Fruit fly (Drosophila melanogaster): Measurements from ENCODE around the gene EMC5.

The EMC5 gene

dm6 chr2L:18992196-18992595 lies 4.7 kb downstream of the EMC5 start, which contains the start of gene CG46465:
CG46465 (plus strand) TSS chr2L:18992496.
- no peak for TF ChIP-seq EcR (GFP tag; optimal IDR thresholded peaks at IDR 0.05)
- no peak for TF ChIP-seq pan (optimal IDR thresholded peaks at IDR 0.05)
- no peak for TF ChIP-seq Dll (optimal IDR thresholded peaks at IDR 0.05)
- TF ChIP-seq psq (optimal IDR thresholded peaks at IDR 0.05), result no peak
- no peak for TF ChIP-seq usp (GFP tag; optimal IDR thresholded peaks at IDR 0.05)
- TF ChIP-seq CG8478 (optimal IDR thresholded peaks at IDR 0.05), result no peak

DNA sequence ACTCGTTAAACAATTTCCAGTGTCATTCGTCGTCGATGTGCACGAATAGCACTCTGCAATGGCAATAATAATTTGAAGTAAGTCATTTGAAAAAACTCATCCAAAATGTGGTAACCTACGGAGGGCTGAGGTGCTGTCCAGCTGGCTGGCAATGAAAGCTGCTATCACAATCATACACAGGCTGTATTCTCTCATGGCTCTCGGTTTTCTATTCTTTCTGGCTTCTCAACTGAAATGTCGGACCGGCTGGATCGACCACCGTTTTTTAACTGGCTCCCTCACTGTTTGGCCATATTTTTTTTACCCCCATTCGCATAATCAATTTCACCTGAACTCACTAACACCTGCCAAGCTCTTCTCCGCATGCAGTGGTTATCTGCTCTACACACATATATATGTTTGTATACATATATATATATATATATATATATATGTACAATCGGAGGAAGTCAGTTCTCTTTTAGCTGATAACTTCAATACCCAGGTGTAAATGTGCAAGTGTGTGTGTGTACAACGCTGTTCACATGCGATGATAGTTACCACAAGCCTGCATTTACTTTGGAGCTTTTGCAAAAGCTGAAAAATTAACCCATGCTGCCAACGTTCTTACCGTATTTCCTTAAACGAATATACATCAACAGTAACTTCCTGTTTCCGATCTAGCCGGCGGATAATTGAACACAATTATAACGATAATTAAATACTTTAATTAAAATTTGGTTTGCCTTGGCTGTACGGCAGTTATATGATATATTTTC lies 8.3 kb downstream of the EMC5 start, which contains the start of gene CG10650:
Gene CG10650 (minus strand): TSS at position 275 of the 758 bp plus-strand sequence.
- no peak for TF ChIP-seq Dll (optimal IDR thresholded peaks at IDR 0.05)
- no peak for TF ChIP-seq EcR (GFP tag; optimal IDR thresholded peaks at IDR 0.05)
- no peak for TF ChIP-seq pan (optimal IDR thresholded peaks at IDR 0.05)
- TF ChIP-seq psq (optimal IDR thresholded peaks at IDR 0.05), result no peak
- TF ChIP-seq usp (GFP tag; optimal IDR thresholded peaks at IDR 0.05), result no peak
- no peak for TF ChIP-seq CG8478 (optimal IDR thresholded peaks at IDR 0.05)

DNA sequence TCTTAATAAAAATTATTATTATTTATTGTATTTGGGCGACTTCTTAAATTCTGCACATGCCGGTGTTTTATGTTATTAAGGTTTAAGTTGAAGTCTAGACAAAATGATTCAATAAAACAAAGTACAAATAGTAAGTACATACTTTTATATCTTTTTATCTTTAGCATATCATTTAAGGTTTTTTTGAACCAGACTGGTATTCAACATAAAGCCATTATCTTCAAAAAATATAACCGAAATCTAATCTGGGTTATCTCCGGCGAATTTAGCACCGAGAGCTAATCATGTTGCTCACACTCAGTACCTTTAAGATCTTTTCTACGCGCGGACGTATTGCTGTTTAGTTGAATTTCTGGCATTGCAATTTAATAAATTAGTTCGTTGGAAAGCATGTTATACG lies 9.6 kb downstream of the EMC5 start, which contains the start of gene CG31792:
Gene CG31792 (plus strand): TSS at position 301 of the 400 bp plus-strand sequence.
- TF ChIP-seq psq (optimal IDR thresholded peaks at IDR 0.05) (no peak), usp (GFP tag; optimal IDR thresholded peaks at IDR 0.05) (no peak), EcR (GFP tag; optimal IDR thresholded peaks at IDR 0.05) (no peak), CG8478 (optimal IDR thresholded peaks at IDR 0.05) (no peak), Dll (optimal IDR thresholded peaks at IDR 0.05) (no peak), pan (optimal IDR thresholded peaks at IDR 0.05) (no peak)

- TF ChIP-seq Dll (optimal IDR thresholded peaks at IDR 0.05), result no peak
- no peak for TF ChIP-seq psq (optimal IDR thresholded peaks at IDR 0.05)
- TF ChIP-seq EcR (GFP tag; optimal IDR thresholded peaks at IDR 0.05), result no peak
- no peak for TF ChIP-seq CG8478 (optimal IDR thresholded peaks at IDR 0.05)
- no peak for TF ChIP-seq pan (optimal IDR thresholded peaks at IDR 0.05)
- no peak for TF ChIP-seq usp (GFP tag; optimal IDR thresholded peaks at IDR 0.05)
These were observed 15.0 kb downstream of the EMC5 start for dm6 chr2L:19002468-19002867.

DNA sequence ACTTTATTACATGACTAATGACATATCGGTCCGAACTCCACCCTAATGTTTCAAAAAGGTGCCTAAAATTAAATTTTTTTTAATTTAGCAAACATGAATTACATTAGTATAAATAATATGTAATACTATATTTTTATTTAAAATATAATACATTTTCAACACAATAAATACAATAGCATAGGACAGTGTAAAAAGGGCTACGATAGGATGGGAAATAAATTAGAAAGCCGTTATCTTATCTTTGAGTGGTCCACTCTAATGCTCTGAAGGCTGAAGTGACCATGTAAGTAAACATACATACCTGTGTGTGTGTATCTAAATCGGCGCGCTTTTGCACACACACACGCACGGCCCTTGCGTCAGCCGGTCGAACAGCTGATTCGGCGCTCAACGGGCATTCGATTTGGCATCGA lies 15.5 kb downstream of the EMC5 start, which contains the start of gene CG31793:
Gene CG31793 (plus strand): TSS at position 409 of the 413 bp plus-strand sequence.
- TF ChIP-seq EcR (GFP tag; optimal IDR thresholded peaks at IDR 0.05), result no peak
- no peak for TF ChIP-seq psq (optimal IDR thresholded peaks at IDR 0.05)
- TF ChIP-seq Dll (optimal IDR thresholded peaks at IDR 0.05), result no peak
- no peak for TF ChIP-seq CG8478 (optimal IDR thresholded peaks at IDR 0.05)
- TF ChIP-seq pan (optimal IDR thresholded peaks at IDR 0.05), result no peak
- TF ChIP-seq usp (GFP tag; optimal IDR thresholded peaks at IDR 0.05), result no peak

DNA sequence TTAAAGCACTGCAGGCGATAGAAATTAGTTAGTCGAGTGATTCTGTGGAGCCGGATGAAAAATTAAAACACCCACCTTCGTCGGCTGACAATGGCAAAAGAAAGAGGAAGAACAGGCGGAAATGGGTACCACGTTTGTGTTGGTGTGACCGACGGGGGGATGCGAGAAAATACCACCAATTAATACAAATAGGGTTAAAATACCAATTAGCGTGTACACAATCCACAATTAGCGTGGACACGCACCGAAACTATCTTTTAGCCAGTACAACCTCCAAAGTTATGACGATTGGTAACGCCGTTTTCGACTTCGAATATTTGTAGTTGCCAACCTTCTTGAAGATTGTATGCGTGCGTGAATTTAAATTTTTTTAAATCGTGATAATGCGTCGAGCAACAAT lies 21.6 kb downstream of the EMC5 start, which contains the start of gene RpL30:
Gene RpL30 (minus strand): TSS at position 177 of the 400 bp plus-strand sequence.
- TF ChIP-seq pan (optimal IDR thresholded peaks at IDR 0.05) (no peak), CG8478 (optimal IDR thresholded peaks at IDR 0.05) (no peak), usp (GFP tag; optimal IDR thresholded peaks at IDR 0.05) (no peak), EcR (GFP tag; optimal IDR thresholded peaks at IDR 0.05) (no peak), Dll (optimal IDR thresholded peaks at IDR 0.05) (no peak), psq (optimal IDR thresholded peaks at IDR 0.05) (no peak)

- TF ChIP-seq usp (GFP tag; optimal IDR thresholded peaks at IDR 0.05) (no peak), CG8478 (optimal IDR thresholded peaks at IDR 0.05) (no peak), pan (optimal IDR thresholded peaks at IDR 0.05) (no peak), psq (optimal IDR thresholded peaks at IDR 0.05) (no peak)
These were observed 22.5 kb downstream of the EMC5 start for dm6 chr2L:19010037-19010436.

dm6 chr2L:19010566-19010965 lies 23.1 kb downstream of the EMC5 start, which contains the start of gene robl37BC:
robl37BC (plus strand) TSS chr2L:19010866.
- TF ChIP-seq EcR (GFP tag; optimal IDR thresholded peaks at IDR 0.05), result no peak
- TF ChIP-seq Dll (optimal IDR thresholded peaks at IDR 0.05), result no peak
- no peak for TF ChIP-seq usp (GFP tag; optimal IDR thresholded peaks at IDR 0.05)

DNA sequence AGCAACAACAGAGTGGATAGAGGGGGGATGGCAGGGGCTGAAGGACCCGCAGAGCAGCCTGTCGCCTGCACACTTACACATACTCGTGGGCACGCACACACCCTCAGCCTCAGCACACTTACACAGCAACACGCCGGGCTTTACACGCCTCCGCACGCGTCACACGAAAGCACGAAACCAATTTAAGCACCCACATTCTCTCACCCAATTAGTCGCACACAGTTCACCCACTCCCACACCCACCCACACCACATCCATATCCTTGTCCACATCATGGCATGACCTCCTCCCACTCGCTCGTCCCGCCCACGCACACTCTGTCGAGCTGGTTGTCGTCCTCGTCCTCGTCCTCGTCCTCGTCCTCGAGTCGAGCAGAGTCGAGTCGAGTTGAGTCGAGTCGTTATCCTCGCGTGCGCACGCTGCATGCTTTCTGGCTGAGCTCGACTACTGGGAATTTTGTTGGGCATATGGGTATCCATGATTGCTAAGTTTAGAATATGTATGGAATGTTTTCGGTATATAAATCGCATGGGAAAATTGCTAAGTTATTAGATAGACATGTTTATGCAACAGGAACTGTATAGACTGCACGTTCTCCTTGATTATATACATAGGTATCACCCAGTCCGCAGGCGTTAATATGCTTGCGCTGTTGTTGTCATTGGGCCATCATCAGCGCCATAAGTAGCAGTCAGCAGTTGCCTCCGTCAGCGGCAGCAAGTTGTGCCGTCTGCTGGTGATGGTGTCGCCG lies 24.6 kb downstream of the EMC5 start:
- TF ChIP-seq pan (optimal IDR thresholded peaks at IDR 0.05), result peak; percentile 62
- no peak for TF ChIP-seq Dll (optimal IDR thresholded peaks at IDR 0.05)
- TF ChIP-seq CG8478 (optimal IDR thresholded peaks at IDR 0.05), result no peak

- TF ChIP-seq CG8478 (optimal IDR thresholded peaks at IDR 0.05) (no peak), usp (GFP tag; optimal IDR thresholded peaks at IDR 0.05) (no peak), Dll (optimal IDR thresholded peaks at IDR 0.05) (no peak), EcR (GFP tag; optimal IDR thresholded peaks at IDR 0.05) (no peak), psq (optimal IDR thresholded peaks at IDR 0.05) (no peak), pan (optimal IDR thresholded peaks at IDR 0.05) (no peak)
These were observed 25.3 kb downstream of the EMC5 start for dm6 chr2L:19012776-19013328.

- TF ChIP-seq EcR (GFP tag; optimal IDR thresholded peaks at IDR 0.05), result no peak
- TF ChIP-seq pan (optimal IDR thresholded peaks at IDR 0.05), result no peak
- no peak for TF ChIP-seq Dll (optimal IDR thresholded peaks at IDR 0.05)
- no peak for TF ChIP-seq usp (GFP tag; optimal IDR thresholded peaks at IDR 0.05)
- TF ChIP-seq CG8478 (optimal IDR thresholded peaks at IDR 0.05), result no peak
- no peak for TF ChIP-seq psq (optimal IDR thresholded peaks at IDR 0.05)
These were observed 26.7 kb downstream of the EMC5 start for dm6 chr2L:19014032-19014880.
